Comparison of ENCODE assay signal across 4 fruit fly cellular contexts in the genomic region with DNA sequence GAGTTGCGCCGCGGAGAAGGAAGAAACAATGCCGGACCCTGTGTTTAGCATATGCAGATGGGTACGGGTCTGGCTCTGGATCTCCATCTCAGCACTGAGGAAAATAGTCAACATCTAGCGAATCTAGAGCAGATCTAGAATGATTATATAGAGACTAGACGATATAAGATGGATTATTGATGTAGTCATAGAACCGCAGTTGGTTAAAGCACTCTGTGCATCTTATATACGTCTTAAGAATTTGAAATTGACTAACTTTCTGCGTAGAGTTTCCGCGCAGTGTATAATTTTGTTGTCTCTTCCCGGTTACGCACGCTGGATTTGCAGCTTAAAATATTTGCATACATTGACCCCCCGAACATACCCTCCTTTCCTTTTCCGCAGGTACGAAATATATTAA.
A peak's percentile ranks its signal among the peaks of the same experiment; 100 is the strongest.
TF ChIP-seq lines count a peak whose summit lies in the region.

No protein-coding gene starts in this region.

- no peak for TF ChIP-seq CTCF in whole organism, embryonic (GFP tag; optimal IDR thresholded peaks at IDR 0.05; lab: Kevin White, UChicago)

TF ChIP-seq in whole organism, embryonic, 481 proteins besides CTCF, POLR2A, EP300 and RAD21 (continues in another document):
- TF ChIP-seq CG34224 (GFP tag; IDR thresholded peaks at IDR 0.05; lab: Robert Waterston, UW; ENCODE audit: partially characterized antibody), result no peak
- TF ChIP-seq Nf-YA (GFP tag; IDR thresholded peaks at IDR 0.05; lab: Robert Waterston, UW), result no peak
- TF ChIP-seq Trl (optimal IDR thresholded peaks at IDR 0.05; lab: Kevin White, UChicago), result no peak
- no peak for TF ChIP-seq Trl (GFP tag; optimal IDR thresholded peaks at IDR 0.05; lab: Kevin White, UChicago)
- no peak for TF ChIP-seq z (GFP tag; IDR thresholded peaks at IDR 0.05; lab: Robert Waterston, UW)
- TF ChIP-seq CG8359 (GFP tag; optimal IDR thresholded peaks at IDR 0.05; lab: Kevin White, UChicago; ENCODE audit: borderline replicate concordance), result no peak
- TF ChIP-seq zf30C (GFP tag; optimal IDR thresholded peaks at IDR 0.05; lab: Kevin White, UChicago), result peak; percentile 7
- no peak for TF ChIP-seq E2f1 (GFP tag; IDR thresholded peaks at IDR 0.05; lab: Robert Waterston, UW)
- TF ChIP-seq sens (GFP tag; lab: Kevin White, UChicago), result peak; percentile 30
- no peak for TF ChIP-seq Hr78 (GFP tag; optimal IDR thresholded peaks at IDR 0.05; lab: Kevin White, UChicago)
- no peak for TF ChIP-seq CG15269 (tag; optimal IDR thresholded peaks at IDR 0.05; lab: Kevin White, UChicago)
- no peak for TF ChIP-seq psq (GFP tag; optimal IDR thresholded peaks at IDR 0.05; lab: Kevin White, UChicago)
- TF ChIP-seq CG10565 (GFP tag; optimal IDR thresholded peaks at IDR 0.05; lab: Kevin White, UChicago), result no peak
- no peak for TF ChIP-seq Elba2 (GFP tag; optimal IDR thresholded peaks at IDR 0.05; lab: Kevin White, UChicago)
- TF ChIP-seq bsh (GFP tag; optimal IDR thresholded peaks at IDR 0.05; lab: Kevin White, UChicago), result peak in 1 of 2 experiments; percentile 36
- no peak for TF ChIP-seq CG30403 (GFP tag; optimal IDR thresholded peaks at IDR 0.05; lab: Kevin White, UChicago)
- no peak for TF ChIP-seq fu2 (GFP tag; optimal IDR thresholded peaks at IDR 0.05; lab: Kevin White, UChicago)
- TF ChIP-seq CG16779 (GFP tag; IDR thresholded peaks at IDR 0.05; lab: Robert Waterston, UW), result no peak
- TF ChIP-seq Atf6 (GFP tag; IDR thresholded peaks at IDR 0.05; lab: Robert Waterston, UW), result no peak
- no peak for TF ChIP-seq ham (GFP tag; IDR thresholded peaks at IDR 0.05; lab: Robert Waterston, UW)
- TF ChIP-seq Hr39 (optimal IDR thresholded peaks at IDR 0.05; lab: Kevin White, UChicago), result no peak
- no peak for TF ChIP-seq D19B (GFP tag; optimal IDR thresholded peaks at IDR 0.05; lab: Kevin White, UChicago)
- TF ChIP-seq gfzf (GFP tag; optimal IDR thresholded peaks at IDR 0.05; lab: Kevin White, UChicago), result no peak

TF ChIP-seq in whole organism, prepupa, 60 proteins besides CTCF, POLR2A, EP300 and RAD21 (continues in another document):
- TF ChIP-seq CG8119 (GFP tag; IDR thresholded peaks at IDR 0.05; lab: Robert Waterston, UW) (no peak), CG8319 (GFP tag; optimal IDR thresholded peaks at IDR 0.05; lab: Kevin White, UChicago) (no peak), CG10631 (GFP tag; optimal IDR thresholded peaks at IDR 0.05; lab: Kevin White, UChicago) (peak; percentile 67), Sox15 (GFP tag; optimal IDR thresholded peaks at IDR 0.05; lab: Kevin White, UChicago) (no peak), Met (GFP tag; optimal IDR thresholded peaks at IDR 0.05; lab: Kevin White, UChicago) (peak; percentile 72), Smox (GFP tag; optimal IDR thresholded peaks at IDR 0.05; lab: Kevin White, UChicago) (peak; percentile 58), topi (GFP tag; optimal IDR thresholded peaks at IDR 0.05; lab: Kevin White, UChicago) (peak; percentile 62), Hr39 (GFP tag; optimal IDR thresholded peaks at IDR 0.05; lab: Kevin White, UChicago) (peak; percentile 51), fkh (GFP tag; optimal IDR thresholded peaks at IDR 0.05; lab: Kevin White, UChicago) (no peak), CG3919 (GFP tag; optimal IDR thresholded peaks at IDR 0.05; lab: Kevin White, UChicago) (peak; percentile 58), fd85E (GFP tag; optimal IDR thresholded peaks at IDR 0.05; lab: Kevin White, UChicago) (no peak), CG16779 (tag; optimal IDR thresholded peaks at IDR 0.05; lab: Kevin White, UChicago) (no peak), CG7368 (GFP tag; optimal IDR thresholded peaks at IDR 0.05; lab: Kevin White, UChicago) (peak; percentile 25), achi (GFP tag; optimal IDR thresholded peaks at IDR 0.05; lab: Kevin White, UChicago) (peak; percentile 27), dsx (GFP tag; optimal IDR thresholded peaks at IDR 0.05; lab: Kevin White, UChicago; ENCODE audit: poor library complexity, severe bottlenecking) (peak; percentile 38), CG8632 (GFP tag; optimal IDR thresholded peaks at IDR 0.05; lab: Kevin White, UChicago) (no peak), svp (GFP tag; lab: Kevin White, UChicago) (peak; percentile 90), CG4318 (GFP tag; optimal IDR thresholded peaks at IDR 0.05; lab: Kevin White, UChicago) (no peak), acj6 (GFP tag; optimal IDR thresholded peaks at IDR 0.05; lab: Kevin White, UChicago) (peak; percentile 48), Hr38 (GFP tag; optimal IDR thresholded peaks at IDR 0.05; lab: Kevin White, UChicago) (no peak), CG11762 (GFP tag; optimal IDR thresholded peaks at IDR 0.05; lab: Kevin White, UChicago; ENCODE audit: insufficient read depth) (no peak), Gug (GFP tag; IDR thresholded peaks at IDR 0.05; lab: Robert Waterston, UW) (no peak), CG1621 (tag; optimal IDR thresholded peaks at IDR 0.05; lab: Kevin White, UChicago) (peak; percentile 68)

TF ChIP-seq in whole organism, pupa, 21 proteins besides CTCF, POLR2A, EP300 and RAD21:
- TF ChIP-seq D1 (tag; optimal IDR thresholded peaks at IDR 0.05; lab: Kevin White, UChicago) (no peak), CG9948 (tag; optimal IDR thresholded peaks at IDR 0.05; lab: Kevin White, UChicago) (peak; percentile 61), CG15710 (tag; optimal IDR thresholded peaks at IDR 0.05; lab: Kevin White, UChicago) (peak; percentile 65), rn (GFP tag; IDR thresholded peaks at IDR 0.05; lab: Robert Waterston, UW) (no peak), CG34367 (tag; optimal IDR thresholded peaks at IDR 0.05; lab: Kevin White, UChicago) (peak; percentile 60), EcR (GFP tag; optimal IDR thresholded peaks at IDR 0.05; lab: Kevin White, UChicago) (no peak), gl (tag; optimal IDR thresholded peaks at IDR 0.05; lab: Kevin White, UChicago) (no peak), CG14655 (GFP tag; optimal IDR thresholded peaks at IDR 0.05; lab: Kevin White, UChicago) (peak; percentile 55), CG17806 (tag; optimal IDR thresholded peaks at IDR 0.05; lab: Kevin White, UChicago) (peak; percentile 41), Pif1A (GFP tag; optimal IDR thresholded peaks at IDR 0.05; lab: Kevin White, UChicago) (peak; percentile 63), Snoo (tag; optimal IDR thresholded peaks at IDR 0.05; lab: Kevin White, UChicago) (peak; percentile 50), CG13204 (GFP tag; optimal IDR thresholded peaks at IDR 0.05; lab: Kevin White, UChicago) (no peak), CG8159 (tag; optimal IDR thresholded peaks at IDR 0.05; lab: Kevin White, UChicago) (peak; percentile 41), CG8301 (tag; optimal IDR thresholded peaks at IDR 0.05; lab: Kevin White, UChicago) (peak; percentile 16)

TF ChIP-seq in whole organism, wandering third instar larva, 38 proteins besides CTCF, POLR2A, EP300 and RAD21 (continues in another document):
- no peak for TF ChIP-seq Jra (GFP tag; optimal IDR thresholded peaks at IDR 0.05; lab: Kevin White, UChicago)
- TF ChIP-seq N (GFP tag; optimal IDR thresholded peaks at IDR 0.05; lab: Kevin White, UChicago), result no peak
- TF ChIP-seq dsf (GFP tag; optimal IDR thresholded peaks at IDR 0.05; lab: Kevin White, UChicago; ENCODE audit: borderline replicate concordance), result no peak
- no peak for TF ChIP-seq Hr83 (GFP tag; optimal IDR thresholded peaks at IDR 0.05; lab: Kevin White, UChicago; ENCODE audit: poor library complexity, severe bottlenecking)
- TF ChIP-seq foxo (GFP tag; optimal IDR thresholded peaks at IDR 0.05; lab: Kevin White, UChicago), result peak in 1 of 2 experiments; percentile 64
- TF ChIP-seq CG32264 (GFP tag; optimal IDR thresholded peaks at IDR 0.05; lab: Kevin White, UChicago), result no peak
- no peak for TF ChIP-seq Rel (GFP tag; optimal IDR thresholded peaks at IDR 0.05; lab: Kevin White, UChicago)
- TF ChIP-seq Rel (tag; optimal IDR thresholded peaks at IDR 0.05; lab: Kevin White, UChicago), result no peak
- TF ChIP-seq woc (GFP tag; optimal IDR thresholded peaks at IDR 0.05; lab: Kevin White, UChicago), result peak; percentile 39
- TF ChIP-seq jim (GFP tag; optimal IDR thresholded peaks at IDR 0.05; lab: Kevin White, UChicago), result no peak
- peak; percentile 69 for TF ChIP-seq fru (GFP tag; optimal IDR thresholded peaks at IDR 0.05; lab: Kevin White, UChicago)
- peak; percentile 28 for TF ChIP-seq sage (GFP tag; optimal IDR thresholded peaks at IDR 0.05; lab: Kevin White, UChicago)
- peak; percentile 52 for TF ChIP-seq OdsH (GFP tag; optimal IDR thresholded peaks at IDR 0.05; lab: Kevin White, UChicago)
- no peak for TF ChIP-seq brk (GFP tag; optimal IDR thresholded peaks at IDR 0.05; lab: Kevin White, UChicago)
- no peak for TF ChIP-seq Mio (GFP tag; optimal IDR thresholded peaks at IDR 0.05; lab: Kevin White, UChicago)
- no peak for TF ChIP-seq CrebA (GFP tag; optimal IDR thresholded peaks at IDR 0.05; lab: Kevin White, UChicago; ENCODE audit: borderline replicate concordance)
- TF ChIP-seq Hr78 (GFP tag; optimal IDR thresholded peaks at IDR 0.05; lab: Kevin White, UChicago), result no peak
- TF ChIP-seq sv (GFP tag; optimal IDR thresholded peaks at IDR 0.05; lab: Kevin White, UChicago), result no peak
- no peak for TF ChIP-seq tai (GFP tag; optimal IDR thresholded peaks at IDR 0.05; lab: Kevin White, UChicago)
- peak; percentile 45 for TF ChIP-seq HLH106 (tag; optimal IDR thresholded peaks at IDR 0.05; lab: Kevin White, UChicago)
- no peak for TF ChIP-seq CG9705 (GFP tag; optimal IDR thresholded peaks at IDR 0.05; lab: Kevin White, UChicago)
- TF ChIP-seq usp (GFP tag; optimal IDR thresholded peaks at IDR 0.05; lab: Kevin White, UChicago), result no peak
- TF ChIP-seq pan (optimal IDR thresholded peaks at IDR 0.05; lab: Kevin White, UChicago), result no peak
- peak; percentile 49 for TF ChIP-seq br (GFP tag; optimal IDR thresholded peaks at IDR 0.05; lab: Kevin White, UChicago)
- TF ChIP-seq ey (GFP tag; optimal IDR thresholded peaks at IDR 0.05; lab: Kevin White, UChicago), result peak; percentile 63
- TF ChIP-seq Dif (GFP tag; optimal IDR thresholded peaks at IDR 0.05; lab: Kevin White, UChicago; ENCODE audit: partially characterized antibody), result no peak
- no peak for TF ChIP-seq Vsx2 (GFP tag; optimal IDR thresholded peaks at IDR 0.05; lab: Kevin White, UChicago; ENCODE audit: partially characterized antibody)
- peak; percentile 55 for TF ChIP-seq h (GFP tag; optimal IDR thresholded peaks at IDR 0.05; lab: Kevin White, UChicago)
- TF ChIP-seq lola (GFP tag; optimal IDR thresholded peaks at IDR 0.05; lab: Kevin White, UChicago), result no peak
- TF ChIP-seq psq (GFP tag; optimal IDR thresholded peaks at IDR 0.05; lab: Kevin White, UChicago), result peak; percentile 28
- TF ChIP-seq dl (GFP tag; optimal IDR thresholded peaks at IDR 0.05; lab: Kevin White, UChicago; ENCODE audit: insufficient read depth in 1 of 2, partially characterized antibody in 2 of 2), result no peak
- peak; percentile 22 for TF ChIP-seq Hnf4 (GFP tag; optimal IDR thresholded peaks at IDR 0.05; lab: Kevin White, UChicago)
- TF ChIP-seq Abd-B (GFP tag; optimal IDR thresholded peaks at IDR 0.05; lab: Kevin White, UChicago), result no peak
- TF ChIP-seq Dfd (GFP tag; optimal IDR thresholded peaks at IDR 0.05; lab: Kevin White, UChicago), result no peak
- TF ChIP-seq dmrt93B (GFP tag; optimal IDR thresholded peaks at IDR 0.05; lab: Kevin White, UChicago), result no peak
